Worm (Caenorhabditis elegans) whole organism, L1 larva: ENCODE results near the gene rabr-3.
A peak's percentile ranks its signal among the peaks of the same experiment; 100 is the strongest.

Source experiments
- aha-1 ChIP-seq: fragments of 150-350 bp; optimal IDR thresholded peaks from 2 replicates; lab custom pipeline; 2014; ENCODE audit warnings: missing biosample characterization, missing genetic modification characterization
- aly-2 ChIP-seq: fragments of 150-350 bp; optimal IDR thresholded peaks from 2 replicates; lab custom pipeline; 2014; ENCODE audit warnings: missing biosample characterization, missing genetic modification characterization
- ama-1 ChIP-seq: fragments of 150-350 bp; optimal IDR thresholded peaks from 2 replicates; lab custom pipeline; 2014
- ceh-63 ChIP-seq: fragments of 200-800 bp; sonication (Bioruptor generic); optimal IDR thresholded peaks from 2 replicates; lab custom pipeline; 2018; ENCODE audit warnings: mild to moderate bottlenecking, missing genetic modification characterization, missing compliant biosample characterization
- ceh-8 ChIP-seq: fragments of 200-800 bp; sonication (Bioruptor generic); optimal IDR thresholded peaks from 2 replicates; lab custom pipeline; 2018; ENCODE audit warnings: mild to moderate bottlenecking, missing genetic modification characterization, moderate library complexity, missing compliant biosample characterization
- ces-1 ChIP-seq: fragments of 150-350 bp; optimal IDR thresholded peaks from 2 replicates; lab custom pipeline; 2014; ENCODE audit warnings: missing biosample characterization, missing genetic modification reagents, missing genetic modification characterization
- efl-3 ChIP-seq: fragments of 200-800 bp; sonication (Bioruptor generic); optimal IDR thresholded peaks from 2 replicates; lab custom pipeline; 2018; ENCODE audit warnings: mild to moderate bottlenecking, missing genetic modification characterization, missing compliant biosample characterization
- egl-27 ChIP-seq, 2 experiments: fragments of 150-350 bp in 1 of 2; sonication (generic microtip); optimal IDR thresholded peaks; 3 replicates each; lab custom pipeline; 2017 to 2018; ENCODE audit warnings: missing biosample characterization in 2 of 2, missing genetic modification characterization in 2 of 2, missing genetic modification reagents in 2 of 2
- elt-2 ChIP-seq: sonication (generic microtip); optimal IDR thresholded peaks from 2 replicates; lab custom pipeline; 2016; ENCODE audit warnings: missing genetic modification characterization, mild to moderate bottlenecking, inconsistent platforms, missing compliant biosample characterization, missing genetic modification reagents
- fkh-10 ChIP-seq: sonication (generic microtip); optimal IDR thresholded peaks from 2 replicates; lab custom pipeline; 2017; ENCODE audit warnings: missing biosample characterization, missing genetic modification reagents, missing genetic modification characterization
- fkh-4 ChIP-seq: sonication (generic microtip); optimal IDR thresholded peaks from 2 replicates; lab custom pipeline; 2016; ENCODE audit warnings: missing compliant biosample characterization, missing genetic modification characterization, borderline replicate concordance
- fkh-8 ChIP-seq: sonication (generic microtip); optimal IDR thresholded peaks from 2 replicates; lab custom pipeline; 2016; ENCODE audit warnings: mild to moderate bottlenecking, missing genetic modification characterization, missing compliant biosample characterization
- hlh-17 ChIP-seq: fragments of 200-800 bp; sonication (Bioruptor generic); optimal IDR thresholded peaks from 2 replicates; lab custom pipeline; 2018; ENCODE audit warnings: missing genetic modification characterization, mild to moderate bottlenecking, missing compliant biosample characterization, moderate library complexity, borderline replicate concordance
- hlh-4 ChIP-seq: sonication (generic microtip); optimal IDR thresholded peaks from 2 replicates; lab custom pipeline; 2016; ENCODE audit warnings: mild to moderate bottlenecking, missing genetic modification characterization, missing compliant biosample characterization
- hpl-2 ChIP-seq: fragments of 150-350 bp; optimal IDR thresholded peaks from 2 replicates; lab custom pipeline; 2014; ENCODE audit warnings: missing biosample characterization, missing genetic modification reagents, missing genetic modification characterization
- lin-14 ChIP-seq: fragments of 200-800 bp; sonication (Bioruptor generic); optimal IDR thresholded peaks from 2 replicates; lab custom pipeline; 2018; ENCODE audit warnings: mild to moderate bottlenecking, missing genetic modification characterization, moderate library complexity, missing compliant biosample characterization
- lin-39 ChIP-seq: fragments of 150-350 bp; optimal IDR thresholded peaks from 2 replicates; lab custom pipeline; 2014; ENCODE audit warnings: missing biosample characterization, missing genetic modification reagents, missing genetic modification characterization
- lsy-2 ChIP-seq, 2 experiments: fragments of 150-350 bp; optimal IDR thresholded peaks; 2 replicates each; lab custom pipeline; 2014; ENCODE audit warnings: missing biosample characterization in 2 of 2, missing genetic modification characterization in 2 of 2
- mab-9 ChIP-seq: fragments of 200-800 bp; sonication (Bioruptor generic); IDR thresholded peaks from 2 replicates; pipeline ENCODE4 v1.3.6; 2022; ENCODE audit warnings: missing genetic modification reagents, missing genetic modification characterization, missing compliant biosample characterization
- mdl-1 ChIP-seq, 2 experiments: fragments of 150-350 bp; optimal IDR thresholded peaks; 2 replicates each; lab custom pipeline; 2014 to 2017; ENCODE audit warnings: missing biosample characterization in 2 of 2, missing genetic modification characterization in 2 of 2, inconsistent platforms in 1 of 2
- mef-2 ChIP-seq: fragments of 150-350 bp; optimal IDR thresholded peaks from 2 replicates; lab custom pipeline; 2014; ENCODE audit warnings: missing biosample characterization, missing genetic modification characterization
- mep-1 ChIP-seq: fragments of 150-350 bp; optimal IDR thresholded peaks from 2 replicates; lab custom pipeline; 2014; ENCODE audit warnings: missing biosample characterization, missing genetic modification characterization
- nhr-237 ChIP-seq: fragments of 150-350 bp; optimal IDR thresholded peaks from 2 replicates; lab custom pipeline; 2014; ENCODE audit warnings: missing biosample characterization, missing genetic modification characterization
- nhr-71 ChIP-seq: sonication (generic microtip); optimal IDR thresholded peaks from 2 replicates; lab custom pipeline; 2016; ENCODE audit warnings: mild to moderate bottlenecking, missing genetic modification characterization, moderate library complexity, missing compliant biosample characterization
- nhr-85 ChIP-seq: sonication (generic microtip); peaks from one replicate; lab custom pipeline; 2016; ENCODE audit warnings: missing genetic modification characterization, inconsistent platforms, missing compliant biosample characterization
- pag-3 ChIP-seq: sonication (generic microtip); optimal IDR thresholded peaks from 2 replicates; lab custom pipeline; 2017; ENCODE audit warnings: missing genetic modification characterization, mild to moderate bottlenecking, missing compliant biosample characterization, antibody characterized with exemption, borderline replicate concordance; ENCODE audit not compliant: insufficient read depth
- pqm-1 ChIP-seq: sonication (generic microtip); optimal IDR thresholded peaks from 3 replicates; lab custom pipeline; 2017; ENCODE audit warnings: missing biosample characterization, missing genetic modification characterization
- rnt-1 ChIP-seq: sonication (generic microtip); optimal IDR thresholded peaks from 2 replicates; lab custom pipeline; 2016; ENCODE audit warnings: mild to moderate bottlenecking, missing genetic modification characterization, moderate library complexity, missing compliant biosample characterization
- tlp-1 ChIP-seq: fragments of 150-350 bp; optimal IDR thresholded peaks from 2 replicates; lab custom pipeline; 2014; ENCODE audit warnings: missing biosample characterization, missing genetic modification characterization
- unc-130 ChIP-seq: fragments of 150-350 bp; optimal IDR thresholded peaks from 2 replicates; lab custom pipeline; 2017; ENCODE audit warnings: missing biosample characterization, missing genetic modification characterization, inconsistent platforms
- unc-30 ChIP-seq: sonication (generic microtip); optimal IDR thresholded peaks from 2 replicates; lab custom pipeline; 2017; ENCODE audit warnings: missing biosample characterization, missing genetic modification characterization
- unc-62 ChIP-seq: fragments of 150-350 bp; optimal IDR thresholded peaks from 2 replicates; lab custom pipeline; 2014; ENCODE audit warnings: missing biosample characterization, missing genetic modification reagents, missing genetic modification characterization
- vab-15 ChIP-seq: sonication (generic microtip); optimal IDR thresholded peaks from 2 replicates; lab custom pipeline; 2017; ENCODE audit warnings: missing genotype, mild to moderate bottlenecking, missing genetic modification characterization, missing compliant biosample characterization
- ztf-11 ChIP-seq, 2 experiments: sonication (generic microtip); optimal IDR thresholded peaks; 2 replicates each; lab custom pipeline; 2016 to 2017; ENCODE audit warnings: missing genetic modification characterization in 2 of 2, missing biosample characterization in 1 of 2, missing compliant biosample characterization in 1 of 2

rabr-3 gene

DNA sequence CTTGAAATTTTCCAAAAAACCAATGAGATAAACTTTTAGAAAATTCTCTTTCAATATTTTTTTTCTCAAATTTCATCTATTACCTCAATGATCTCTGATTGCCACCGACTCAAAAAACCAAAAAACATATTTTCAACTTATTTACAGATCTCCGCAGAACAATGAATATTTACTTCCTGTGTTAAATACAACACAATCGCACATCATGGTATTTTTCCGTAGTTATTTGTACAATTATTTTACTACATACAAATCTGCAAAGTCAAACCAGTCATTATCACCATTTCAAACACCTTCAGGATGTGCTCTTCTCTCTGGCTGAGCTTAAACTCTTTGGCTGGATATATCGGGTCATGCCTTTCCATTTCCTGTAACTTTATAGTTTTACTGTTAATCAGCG is 29.5 kb upstream of the rabr-3 start, which contains the start of gene str-108:
Gene str-108, plus strand, starts transcription at position 301 of the 400 bp plus-strand sequence.
- no peak for TF ChIP-seq fkh-4 (tag; lab: Kevin White, UChicago)
- TF ChIP-seq ceh-8 (GFP tag; lab: Kevin White, UChicago), result no peak
- TF ChIP-seq tlp-1 (tag; lab: Kevin White, UChicago), result no peak
- TF ChIP-seq vab-15 (tag; lab: Kevin White, UChicago), result no peak
- no peak for TF ChIP-seq mep-1 (tag; lab: Kevin White, UChicago)
- no peak for TF ChIP-seq lin-14 (GFP tag; lab: Kevin White, UChicago)
- TF ChIP-seq ama-1 (lab: Kevin White, UChicago), result no peak
- TF ChIP-seq aha-1, result no peak
- TF ChIP-seq mef-2 (tag; lab: Kevin White, UChicago), result no peak
- TF ChIP-seq mab-9 (GFP tag; lab: Robert Waterston, UW), result no peak
- no peak for TF ChIP-seq fkh-10 (GFP tag; lab: Kevin White, UChicago)
- no peak for TF ChIP-seq rnt-1 (tag; lab: Kevin White, UChicago)
- TF ChIP-seq nhr-71 (tag; lab: Kevin White, UChicago), result no peak
- TF ChIP-seq hlh-17, result no peak
- no peak for TF ChIP-seq aly-2
- TF ChIP-seq unc-62 (GFP tag; lab: Kevin White, UChicago), result no peak
- TF ChIP-seq ceh-63, result no peak
- no peak for TF ChIP-seq mdl-1 (tag; optimal IDR thresholded peaks at IDR 0.05; lab: Kevin White, UChicago)

ce11 chrV:16169026-16169425 is 26.5 kb upstream of the rabr-3 start, which contains the start of gene str-111:
Gene str-111, minus strand, starts transcription at chrV:16169126.
- TF ChIP-seq egl-27 (tag; optimal IDR thresholded peaks at IDR 0.05; lab: Kevin White, UChicago), result no peak
- TF ChIP-seq hlh-4 (tag; lab: Kevin White, UChicago), result peak; percentile 65

DNA sequence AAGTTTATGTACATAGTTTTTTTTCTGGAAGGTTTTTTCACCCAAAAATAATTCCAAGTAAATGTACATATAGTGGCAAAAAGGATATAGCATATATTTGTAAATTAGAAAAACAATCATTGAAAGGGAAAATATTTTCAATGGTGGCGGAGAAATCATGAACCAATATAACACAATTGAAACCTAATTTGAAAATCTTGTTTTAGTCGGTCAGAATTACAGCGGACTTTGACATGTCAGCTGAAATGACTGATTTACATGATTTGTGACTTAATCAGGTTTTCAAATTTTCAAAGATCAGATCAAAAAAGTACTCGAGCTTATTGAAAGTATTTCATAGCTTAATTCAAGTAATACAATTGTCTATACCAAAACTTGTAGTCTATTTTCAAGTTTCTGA is 23.8 kb upstream of the rabr-3 start, which contains the start of gene K05D4.9:
Gene K05D4.9, minus strand, starts transcription at position 101 of the 400 bp plus-strand sequence.
- TF ChIP-seq hpl-2 (no peak), pqm-1 (tag; lab: Kevin White, UChicago) (no peak), fkh-8 (peak; percentile 18), lin-14 (GFP tag; lab: Kevin White, UChicago) (no peak), ces-1 (GFP tag; lab: Kevin White, UChicago) (no peak)

DNA sequence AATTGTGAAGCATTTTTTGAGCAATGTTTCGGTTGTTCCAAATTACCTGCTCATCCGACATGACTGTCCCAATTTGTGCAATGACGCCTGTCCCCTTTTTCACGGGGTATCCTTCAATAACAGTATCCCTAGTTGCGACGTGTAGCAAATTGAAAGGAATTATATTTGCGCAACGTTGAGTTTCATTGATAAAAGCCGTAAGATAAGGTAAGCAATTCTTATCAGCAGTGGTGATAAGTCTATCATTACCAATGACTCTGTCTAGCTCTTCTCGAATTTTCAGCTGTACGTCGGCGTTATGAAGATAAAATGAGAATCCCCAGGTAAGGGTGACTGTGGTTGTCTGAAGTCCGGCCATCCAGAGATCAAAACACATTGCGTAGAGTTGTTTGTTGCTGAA is 21.4 kb upstream of the rabr-3 start:
- TF ChIP-seq lsy-2 (tag; optimal IDR thresholded peaks at IDR 0.05; lab: Kevin White, UChicago) (no peak), elt-2 (tag; lab: Kevin White, UChicago) (peak; percentile 57), pqm-1 (tag; lab: Kevin White, UChicago) (peak; percentile 16), nhr-237 (tag; lab: Kevin White, UChicago) (no peak), efl-3 (GFP tag; lab: Kevin White, UChicago) (no peak), ztf-11 (tag; optimal IDR thresholded peaks at IDR 0.05; lab: Kevin White, UChicago) (no peak), aha-1 (no peak), unc-30 (no peak), nhr-85 (tag; lab: Kevin White, UChicago) (peak; percentile 14), fkh-4 (tag; lab: Kevin White, UChicago) (no peak), vab-15 (tag; lab: Kevin White, UChicago) (no peak), lin-39 (no peak), ceh-8 (GFP tag; lab: Kevin White, UChicago) (no peak)

- TF ChIP-seq elt-2 (tag; lab: Kevin White, UChicago) (peak; percentile 79), nhr-85 (tag; lab: Kevin White, UChicago) (no peak), pag-3 (no peak), mef-2 (tag; lab: Kevin White, UChicago) (no peak), unc-130 (tag; lab: Kevin White, UChicago) (no peak), pqm-1 (tag; lab: Kevin White, UChicago) (peak; percentile 74)
Observed at ce11 chrV:16175227-16175626, 20.3 kb upstream of the rabr-3 start.
